Fruit fly (Drosophila melanogaster) whole organism, embryonic: ENCODE data around the gene Snm1.

ENCODE experiments used
- ATbp ChIP-seq: fragments of 200-800 bp; sonication (Bioruptor generic); optimal IDR thresholded peaks from 2 replicates; lab custom pipeline; 2017; ENCODE audit warnings: missing biosample characterization, mild to moderate bottlenecking, missing genetic modification characterization, missing genetic modification reagents
- Ada2b ChIP-seq: fragments of 200-800 bp; sonication (Bioruptor generic); IDR thresholded peaks from 2 replicates; pipeline ENCODE4 v1.3.6; 2022; ENCODE audit warnings: missing biosample characterization, missing genetic modification characterization
- Aef1 ChIP-seq: fragments of 200-800 bp; sonication (Bioruptor generic); IDR thresholded peaks from 3 replicates; pipeline ENCODE4 v1.3.6; 2022; ENCODE audit warnings: missing biosample characterization, missing genetic modification characterization
- Atf-2 ChIP-seq: fragments of 200-800 bp; sonication (Bioruptor generic); optimal IDR thresholded peaks from 2 replicates; lab custom pipeline; 2016; ENCODE audit warnings: missing biosample characterization, missing genetic modification characterization
- C15 ChIP-seq: fragments of 200-800 bp; sonication (Bioruptor generic); IDR thresholded peaks from 3 replicates; pipeline ENCODE4 v1.3.6; 2022; ENCODE audit warnings: missing biosample characterization, missing genetic modification characterization
- CG10565 ChIP-seq: fragments of 200-800 bp; sonication (Bioruptor generic); optimal IDR thresholded peaks from 3 replicates; lab custom pipeline; 2016; ENCODE audit warnings: missing biosample characterization, mild to moderate bottlenecking, missing genetic modification characterization
- CG13123 ChIP-seq: fragments of 200-800 bp; sonication (Bioruptor generic); optimal IDR thresholded peaks from 2 replicates; lab custom pipeline; 2016; ENCODE audit warnings: missing biosample characterization, missing genetic modification characterization
- CG14860 ChIP-seq: fragments of 200-800 bp; sonication (Bioruptor generic); IDR thresholded peaks from 3 replicates; pipeline ENCODE4 v1.3.6; 2022; ENCODE audit warnings: missing biosample characterization, missing genetic modification characterization; ENCODE audit not compliant: partially characterized antibody
- CG17328 ChIP-seq: fragments of 200-800 bp; sonication (Bioruptor generic); IDR thresholded peaks from 2 replicates; pipeline ENCODE4 v1.3.6; 2022; ENCODE audit warnings: missing biosample characterization, missing genetic modification characterization
- CG17829 ChIP-seq: fragments of 200-800 bp; optimal IDR thresholded peaks from 2 replicates; lab custom pipeline; 2019; ENCODE audit warnings: missing biosample characterization, mild to moderate bottlenecking, missing genetic modification characterization, moderate library complexity
- CG2875 ChIP-seq: fragments of 200-800 bp; sonication (Bioruptor generic); optimal IDR thresholded peaks from 2 replicates; lab custom pipeline; 2017; ENCODE audit warnings: missing biosample characterization, mild to moderate bottlenecking, missing genetic modification characterization, missing genetic modification reagents
- CG30403 ChIP-seq: fragments of 200-800 bp; sonication (Bioruptor generic); optimal IDR thresholded peaks from 3 replicates; lab custom pipeline; 2016; ENCODE audit warnings: missing biosample characterization, missing genetic modification characterization
- CG6175 ChIP-seq: fragments of 200-800 bp; sonication (Bioruptor generic); IDR thresholded peaks from 3 replicates; pipeline ENCODE4 v1.3.6; 2022; ENCODE audit warnings: missing biosample characterization, missing genetic modification characterization
- CG7271 ChIP-seq: fragments of 200-800 bp; sonication (Bioruptor generic); optimal IDR thresholded peaks from 2 replicates; lab custom pipeline; 2018; ENCODE audit warnings: missing biosample characterization, mild to moderate bottlenecking, missing genetic modification characterization, moderate library complexity
- CG9215 ChIP-seq: fragments of 200-800 bp; sonication (Bioruptor generic); IDR thresholded peaks from 2 replicates; pipeline ENCODE4 v1.3.6; 2022; ENCODE audit warnings: missing biosample characterization, missing genetic modification characterization
- CHES-1-like ChIP-seq: fragments of 200-800 bp; sonication (Bioruptor generic); optimal IDR thresholded peaks from 2 replicates; lab custom pipeline; 2016; ENCODE audit warnings: missing biosample characterization, missing genetic modification characterization
- D19A ChIP-seq: fragments of 200-800 bp; optimal IDR thresholded peaks from 3 replicates; lab custom pipeline; 2019; ENCODE audit warnings: missing biosample characterization, mild to moderate bottlenecking, missing genetic modification characterization, moderate library complexity
- Gug ChIP-seq: fragments of 200-800 bp; sonication (Bioruptor generic); IDR thresholded peaks from 4 replicates; pipeline ENCODE4 v1.3.6; 2022; ENCODE audit warnings: missing biosample characterization, missing genetic modification characterization
- Lim3 ChIP-seq: fragments of 200-800 bp; sonication (Bioruptor generic); IDR thresholded peaks from 2 replicates; pipeline ENCODE4 v1.3.6; 2022; ENCODE audit warnings: missing biosample characterization, missing genetic modification characterization
- Opbp ChIP-seq: fragments of 200-800 bp; sonication (Bioruptor generic); IDR thresholded peaks from 3 replicates; pipeline ENCODE4 v1.3.6; 2022; ENCODE audit warnings: missing biosample characterization, missing genetic modification characterization; ENCODE audit not compliant: partially characterized antibody
- Rfx ChIP-seq: fragments of 200-800 bp; sonication (Bioruptor generic); IDR thresholded peaks from 2 replicates; pipeline ENCODE4 v1.3.6; 2022; ENCODE audit warnings: missing biosample characterization, missing genetic modification characterization
- Sox100B ChIP-seq: fragments of 200-800 bp; sonication (Bioruptor generic); optimal IDR thresholded peaks from 3 replicates; lab custom pipeline; 2018; ENCODE audit warnings: missing biosample characterization, mild to moderate bottlenecking, missing genetic modification characterization
- Sox102F ChIP-seq: fragments of 200-800 bp; sonication (Bioruptor generic); optimal IDR thresholded peaks from 2 replicates; lab custom pipeline; 2018; ENCODE audit warnings: missing biosample characterization, mild to moderate bottlenecking, missing genetic modification characterization, moderate library complexity
- TFAM ChIP-seq: fragments of 200-800 bp; sonication (Bioruptor generic); optimal IDR thresholded peaks from 2 replicates; lab custom pipeline; 2017; ENCODE audit warnings: missing biosample characterization, missing genetic modification characterization, inconsistent platforms
- ara ChIP-seq: fragments of 200-800 bp; sonication (Bioruptor generic); IDR thresholded peaks from 2 replicates; pipeline ENCODE4 v1.3.6; 2022; ENCODE audit warnings: missing biosample characterization, missing genetic modification characterization
- ci ChIP-seq: fragments of 200-800 bp; sonication (Bioruptor generic); IDR thresholded peaks from 3 replicates; pipeline ENCODE4 v1.3.6; 2022; ENCODE audit warnings: missing biosample characterization, missing genetic modification characterization
- corto ChIP-seq: fragments of 200-800 bp; sonication (Bioruptor generic); optimal IDR thresholded peaks from 2 replicates; lab custom pipeline; 2016; ENCODE audit warnings: missing biosample characterization, mild to moderate bottlenecking, missing genetic modification characterization, moderate library complexity
- danr ChIP-seq: fragments of 200-800 bp; sonication (Bioruptor generic); IDR thresholded peaks from 2 replicates; pipeline ENCODE4 v1.3.6; 2022; ENCODE audit warnings: missing biosample characterization, missing genetic modification characterization
- dati ChIP-seq: fragments of 200-800 bp; sonication (Bioruptor generic); IDR thresholded peaks from 2 replicates; pipeline ENCODE4 v1.3.6; 2022; ENCODE audit warnings: missing biosample characterization, missing genetic modification characterization
- fu2 ChIP-seq: fragments of 200-800 bp; sonication (Bioruptor generic); optimal IDR thresholded peaks from 2 replicates; lab custom pipeline; 2016; ENCODE audit warnings: missing biosample characterization, missing genetic modification characterization
- gcm2 ChIP-seq: fragments of 200-800 bp; sonication (Bioruptor generic); optimal IDR thresholded peaks from 2 replicates; lab custom pipeline; 2016; ENCODE audit warnings: missing biosample characterization, missing genetic modification characterization
- grn ChIP-seq: fragments of 200-800 bp; sonication (Bioruptor generic); optimal IDR thresholded peaks from 3 replicates; lab custom pipeline; 2017; ENCODE audit warnings: missing biosample characterization, missing genetic modification characterization
- insv ChIP-seq, 2 experiments: fragments of 200-800 bp; sonication (Bioruptor generic); optimal IDR thresholded peaks; 3 replicates each; lab custom pipeline; 2016 to 2018; ENCODE audit warnings: missing biosample characterization in 2 of 2, missing genetic modification characterization in 2 of 2
- ken ChIP-seq: fragments of 200-800 bp; sonication (Bioruptor generic); IDR thresholded peaks from 3 replicates; pipeline ENCODE4 v1.3.6; 2022; ENCODE audit warnings: missing biosample characterization, missing genetic modification characterization
- knrl ChIP-seq: fragments of 200-800 bp; sonication (Bioruptor generic); IDR thresholded peaks from 3 replicates; pipeline ENCODE4 v1.3.6; 2022; ENCODE audit warnings: missing biosample characterization, missing genetic modification characterization; ENCODE audit not compliant: partially characterized antibody
- lola ChIP-seq, 3 experiments: fragments of >200 bp in 2 of 3; fragments of 200-800 bp in 1 of 3; sonication (Bioruptor generic) in 1 of 3; optimal IDR thresholded peaks; 2 replicates each; lab custom pipeline; 2017 to 2019; ENCODE audit warnings: missing biosample characterization in 3 of 3, missing genetic modification characterization in 3 of 3, mild to moderate bottlenecking in 1 of 3, moderate library complexity in 1 of 3
- mam ChIP-seq: fragments of 200-800 bp; sonication (Bioruptor generic); optimal IDR thresholded peaks from 3 replicates; lab custom pipeline; 2016; ENCODE audit warnings: missing biosample characterization, missing genetic modification characterization
- nerfin-1 ChIP-seq: fragments of 200-800 bp; sonication (Bioruptor generic); optimal IDR thresholded peaks from 3 replicates; lab custom pipeline; 2019; ENCODE audit warnings: missing biosample characterization, mild to moderate bottlenecking, missing genetic modification characterization, moderate library complexity
- org-1 ChIP-seq: fragments of 200-800 bp; sonication (Bioruptor generic); optimal IDR thresholded peaks from 2 replicates; lab custom pipeline; 2017; ENCODE audit warnings: missing biosample characterization, missing genetic modification characterization
- pfk ChIP-seq: fragments of 200-800 bp; sonication (Bioruptor generic); optimal IDR thresholded peaks from 2 replicates; lab custom pipeline; 2018; ENCODE audit warnings: missing biosample characterization, mild to moderate bottlenecking, missing genetic modification characterization, moderate library complexity
- pho ChIP-seq: fragments of 200-800 bp; sonication (Bioruptor generic); optimal IDR thresholded peaks from 2 replicates; lab custom pipeline; 2016; ENCODE audit warnings: missing biosample characterization, missing genetic modification characterization
- pnt ChIP-seq: fragments of 200-800 bp; sonication (Bioruptor generic); optimal IDR thresholded peaks from 3 replicates; lab custom pipeline; 2016; ENCODE audit warnings: missing biosample characterization, missing genetic modification characterization
- ro ChIP-seq: fragments of 200-800 bp; sonication (Bioruptor generic); IDR thresholded peaks from 2 replicates; pipeline ENCODE4 v1.3.6; 2022; ENCODE audit warnings: missing biosample characterization, missing genetic modification characterization
- sc ChIP-seq, 3 experiments: fragments of >200 bp in 2 of 3; fragments of 200-800 bp in 1 of 3; sonication (Bioruptor generic) in 1 of 3; optimal IDR thresholded peaks; 2 replicates in 2 of 3; 3 replicates in 1 of 3; lab custom pipeline; 2017; ENCODE audit warnings: mild to moderate bottlenecking in 1 of 3, missing biosample characterization in 1 of 3, missing genetic modification characterization in 1 of 3, missing genetic modification reagents in 1 of 3
- sens ChIP-seq: fragments of 200-800 bp; sonication (Bioruptor generic); peaks from one replicate; lab custom pipeline; 2016; ENCODE audit warnings: missing biosample characterization, missing genetic modification characterization
- slbo ChIP-seq: fragments of 200-800 bp; sonication (Bioruptor generic); IDR thresholded peaks from 2 replicates; pipeline ENCODE4 v1.3.6; 2022; ENCODE audit warnings: missing biosample characterization, missing genetic modification characterization
- so ChIP-seq: fragments of 200-800 bp; sonication (Bioruptor generic); IDR thresholded peaks from 3 replicates; pipeline ENCODE4 v1.3.6; 2022; ENCODE audit warnings: missing biosample characterization, missing genetic modification characterization
- usp ChIP-seq: fragments of >200 bp; optimal IDR thresholded peaks from 2 replicates; lab custom pipeline; 2017; ENCODE audit warnings: missing biosample characterization, missing genetic modification characterization
- wdn ChIP-seq: fragments of 200-800 bp; sonication (Bioruptor generic); IDR thresholded peaks from 2 replicates; pipeline ENCODE4 v1.3.6; 2022; ENCODE audit warnings: missing biosample characterization, missing genetic modification characterization
- wor ChIP-seq: fragments of 200-800 bp; sonication (Bioruptor generic); IDR thresholded peaks from 2 replicates; pipeline ENCODE4 v1.3.6; 2022; ENCODE audit warnings: missing biosample characterization, missing genetic modification characterization
- zfh1 ChIP-seq: fragments of 200-800 bp; sonication (Bioruptor generic); IDR thresholded peaks from 3 replicates; pipeline ENCODE4 v1.3.6; 2022; ENCODE audit warnings: missing biosample characterization, missing genetic modification characterization

Snm1 gene

DNA sequence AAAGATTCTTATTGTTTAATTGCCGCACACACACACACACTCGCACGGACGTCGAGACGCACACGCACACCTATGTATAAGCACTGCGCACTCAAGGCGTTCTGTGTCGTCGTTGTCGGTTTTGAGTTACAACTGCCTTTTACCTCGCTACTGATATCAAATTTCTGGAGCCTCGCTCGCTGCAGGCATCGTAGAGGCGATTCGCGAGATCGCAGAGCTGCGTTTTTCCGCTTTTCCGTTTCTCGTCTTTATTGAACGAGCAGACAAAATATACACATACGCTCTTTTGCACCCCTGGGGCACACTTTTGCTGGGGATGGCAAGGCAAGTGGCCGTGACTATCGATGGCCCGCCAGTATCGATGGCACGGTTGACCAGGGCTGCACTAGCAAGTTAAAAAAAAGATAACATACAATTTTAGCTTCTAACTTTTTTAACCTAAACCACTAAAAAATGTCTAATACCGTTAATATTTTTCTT is 7.4 kb upstream of the Snm1 start, which contains the start of gene CG2519 (continued):
- TF ChIP-seq D19A (tag; lab: Kevin White, UChicago) (no peak), slbo (GFP tag; lab: Robert Waterston, UW) (peak; percentile 84), Rfx (GFP tag; lab: Robert Waterston, UW) (peak; percentile 86), Atf-2 (peak; percentile 15), wdn (GFP tag; lab: Robert Waterston, UW) (peak; percentile 77; the same call in 1 of the 2 replicates), CG9215 (no peak), mam (GFP tag; lab: Kevin White, UChicago) (peak; percentile 73), Ada2b (peak; percentile 54; the same call in 1 of the 2 replicates), CG14860 (GFP tag; lab: Robert Waterston, UW) (peak; percentile 87), CG13123 (GFP tag; lab: Kevin White, UChicago) (no peak), corto (no peak), ro (GFP tag; lab: Robert Waterston, UW) (no peak; the same call in 1 of the 2 replicates), CG17328 (GFP tag; lab: Robert Waterston, UW) (peak; percentile 55), CG30403 (GFP tag; lab: Kevin White, UChicago) (peak; percentile 68), insv (GFP tag; optimal IDR thresholded peaks at IDR 0.05; lab: Kevin White, UChicago) (peak in 1 of 2 experiments; percentile 42), Sox100B (GFP tag; lab: Kevin White, UChicago) (no peak), CG2875 (GFP tag; lab: Kevin White, UChicago) (no peak), grn (no peak), CG10565 (GFP tag; lab: Kevin White, UChicago) (no peak), ara (no peak), wor (GFP tag; lab: Robert Waterston, UW) (no peak), TFAM (GFP tag; lab: Kevin White, UChicago) (no peak), ci (GFP tag; lab: Robert Waterston, UW) (peak; percentile 66), so (GFP tag; lab: Robert Waterston, UW) (peak; percentile 61; the same call in 2 of the 3 replicates), knrl (peak; percentile 95), fu2 (GFP tag; lab: Kevin White, UChicago) (peak; percentile 67), CG6175 (GFP tag; lab: Robert Waterston, UW) (no peak), pho (GFP tag; lab: Kevin White, UChicago) (peak; percentile 77), danr (GFP tag; lab: Robert Waterston, UW) (0 out of 2 replicates have a peak, but pooled peaks have one; percentile 14), usp (GFP tag; lab: Kevin White, UChicago) (no peak), zfh1 (peak; percentile 66), sc (optimal IDR thresholded peaks at IDR 0.05; lab: Kevin White, UChicago) (no peak), sc (GFP tag; optimal IDR thresholded peaks at IDR 0.05; lab: Kevin White, UChicago) (no peak), org-1 (GFP tag; lab: Kevin White, UChicago) (peak; percentile 18), ATbp (no peak), Lim3 (GFP tag; lab: Robert Waterston, UW) (no peak), Aef1 (GFP tag; lab: Robert Waterston, UW) (peak; percentile 45; the same call in 1 of the 3 replicates), CHES-1-like (GFP tag; lab: Kevin White, UChicago) (peak; percentile 82), ken (GFP tag; lab: Robert Waterston, UW) (peak; percentile 77), Opbp (GFP tag; lab: Robert Waterston, UW) (peak; percentile 96), sens (GFP tag; lab: Kevin White, UChicago) (peak; percentile 91), pnt (GFP tag; lab: Kevin White, UChicago) (peak; percentile 19), nerfin-1 (no peak), pfk (GFP tag; lab: Kevin White, UChicago) (no peak), CG7271 (no peak), gcm2 (GFP tag; lab: Kevin White, UChicago) (no peak), Gug (GFP tag; lab: Robert Waterston, UW) (peak; percentile 74; the same call in 2 of the 4 replicates), CG17829 (peak; percentile 61), dati (peak; percentile 55; the same call in 1 of the 2 replicates), Sox102F (GFP tag; lab: Kevin White, UChicago) (no peak), C15 (GFP tag; lab: Robert Waterston, UW) (no peak), lola (GFP tag; optimal IDR thresholded peaks at IDR 0.05; lab: Kevin White, UChicago) (peak in 1 of 3 experiments; percentile 9)
